Worm (Caenorhabditis elegans) whole organism, late embryonic: ENCODE results near the gene Y57G11C.20.

Source experiments
- C38D4.7 ChIP-seq: fragments of 200-800 bp; sonication (Bioruptor generic); optimal IDR thresholded peaks from 2 replicates; lab custom pipeline; 2018; ENCODE audit warnings: mild to moderate bottlenecking, missing genetic modification characterization, moderate library complexity, missing compliant biosample characterization
- F13H6.1 ChIP-seq: sonication (generic microtip); optimal IDR thresholded peaks from 2 replicates; lab custom pipeline; 2016; ENCODE audit warnings: missing genetic modification characterization, missing compliant biosample characterization
- K02D7.2 ChIP-seq: sonication (generic microtip); optimal IDR thresholded peaks from 2 replicates; lab custom pipeline; 2017; ENCODE audit warnings: mild to moderate bottlenecking, missing genetic modification characterization, missing compliant biosample characterization
- K09A11.1 ChIP-seq: sonication (generic microtip); optimal IDR thresholded peaks from 2 replicates; lab custom pipeline; 2017; ENCODE audit warnings: antibody characterized with exemption, mild to moderate bottlenecking, missing genetic modification characterization, missing compliant biosample characterization; ENCODE audit not compliant: insufficient read depth
- ahr-1 ChIP-seq: sonication (generic microtip); optimal IDR thresholded peaks from 2 replicates; lab custom pipeline; 2016; ENCODE audit warnings: missing genetic modification characterization, missing compliant biosample characterization
- ama-1 ChIP-seq: fragments of 150-350 bp; optimal IDR thresholded peaks from 2 replicates; lab custom pipeline; 2014
- ceh-19 ChIP-seq: fragments of 200-800 bp; sonication (Bioruptor generic); optimal IDR thresholded peaks from 2 replicates; lab custom pipeline; 2018; ENCODE audit warnings: mild to moderate bottlenecking, missing genetic modification characterization, missing compliant biosample characterization
- ceh-2 ChIP-seq: sonication (generic microtip); optimal IDR thresholded peaks from 2 replicates; lab custom pipeline; 2016; ENCODE audit warnings: missing genotype, missing genetic modification characterization, missing compliant biosample characterization
- ceh-22 ChIP-seq: sonication (generic microtip); optimal IDR thresholded peaks from 2 replicates; lab custom pipeline; 2017; ENCODE audit warnings: missing biosample characterization, missing genetic modification characterization
- ceh-31 ChIP-seq: sonication (generic microtip); optimal IDR thresholded peaks from 2 replicates; lab custom pipeline; 2016; ENCODE audit warnings: missing genetic modification characterization, missing compliant biosample characterization
- ceh-34 ChIP-seq: sonication (generic microtip); optimal IDR thresholded peaks from 2 replicates; lab custom pipeline; 2016; ENCODE audit warnings: mild to moderate bottlenecking, missing genetic modification characterization, missing compliant biosample characterization
- ceh-48 ChIP-seq: sonication (generic microtip); optimal IDR thresholded peaks from 2 replicates; lab custom pipeline; 2016; ENCODE audit warnings: missing genetic modification characterization, inconsistent platforms, missing compliant biosample characterization
- ceh-9 ChIP-seq: sonication (generic microtip); optimal IDR thresholded peaks from 2 replicates; lab custom pipeline; 2016; ENCODE audit warnings: mild to moderate bottlenecking, missing genetic modification characterization, inconsistent platforms, missing compliant biosample characterization
- dmd-4 ChIP-seq: sonication (generic microtip); optimal IDR thresholded peaks from 2 replicates; lab custom pipeline; 2016; ENCODE audit warnings: borderline replicate concordance, missing genetic modification characterization, missing compliant biosample characterization
- ets-4 ChIP-seq: sonication (generic microtip); optimal IDR thresholded peaks from 2 replicates; lab custom pipeline; 2016; ENCODE audit warnings: missing genetic modification characterization, missing compliant biosample characterization
- eyg-1 ChIP-seq: sonication (generic microtip); optimal IDR thresholded peaks from 2 replicates; lab custom pipeline; 2016; ENCODE audit warnings: missing genotype, missing genetic modification characterization, missing compliant biosample characterization
- fax-1 ChIP-seq: sonication (generic microtip); optimal IDR thresholded peaks from 2 replicates; lab custom pipeline; 2016; ENCODE audit warnings: missing genotype, missing genetic modification characterization, missing compliant biosample characterization
- fkh-10 ChIP-seq: fragments of 150-350 bp; optimal IDR thresholded peaks from 2 replicates; lab custom pipeline; 2014; ENCODE audit warnings: missing biosample characterization, missing genetic modification reagents, missing genetic modification characterization
- fkh-6 ChIP-seq: sonication (generic microtip); optimal IDR thresholded peaks from 2 replicates; lab custom pipeline; 2016; ENCODE audit warnings: missing genetic modification characterization, missing compliant biosample characterization
- gmeb-2 ChIP-seq: sonication (generic microtip); optimal IDR thresholded peaks from 2 replicates; lab custom pipeline; 2016; ENCODE audit warnings: missing genetic modification characterization, inconsistent platforms, missing compliant biosample characterization
- hlh-13 ChIP-seq: fragments of 200-800 bp; sonication (Bioruptor generic); optimal IDR thresholded peaks from 2 replicates; lab custom pipeline; 2018; ENCODE audit warnings: mild to moderate bottlenecking, missing genetic modification characterization, missing compliant biosample characterization
- hlh-15 ChIP-seq: sonication (generic microtip); optimal IDR thresholded peaks from 2 replicates; lab custom pipeline; 2016; ENCODE audit warnings: missing genetic modification characterization, missing compliant biosample characterization
- hlh-30 ChIP-seq: sonication (generic microtip); optimal IDR thresholded peaks from 2 replicates; lab custom pipeline; 2017; ENCODE audit warnings: antibody characterized with exemption, missing genetic modification characterization, missing compliant biosample characterization; ENCODE audit not compliant: insufficient read depth
- hlh-8 ChIP-seq: sonication (generic microtip); optimal IDR thresholded peaks from 2 replicates; lab custom pipeline; 2016; ENCODE audit warnings: missing genotype, missing genetic modification characterization, missing compliant biosample characterization
- madf-2 ChIP-seq: sonication (generic microtip); optimal IDR thresholded peaks from 2 replicates; lab custom pipeline; 2017; ENCODE audit warnings: missing genetic modification characterization, missing compliant biosample characterization
- mec-3 ChIP-seq: sonication (generic microtip); optimal IDR thresholded peaks from 2 replicates; lab custom pipeline; 2016; ENCODE audit warnings: borderline replicate concordance, missing genetic modification characterization, missing compliant biosample characterization
- nfya-1 ChIP-seq: sonication (generic microtip); optimal IDR thresholded peaks from 2 replicates; lab custom pipeline; 2017; ENCODE audit warnings: missing genetic modification characterization, mild to moderate bottlenecking, missing compliant biosample characterization, antibody characterized with exemption, moderate library complexity
- npax-4 ChIP-seq: sonication (generic microtip); optimal IDR thresholded peaks from 2 replicates; lab custom pipeline; 2016; ENCODE audit warnings: missing genetic modification characterization, missing compliant biosample characterization
- odd-2 ChIP-seq: sonication (generic microtip); optimal IDR thresholded peaks from 2 replicates; lab custom pipeline; 2017; ENCODE audit warnings: antibody characterized with exemption, mild to moderate bottlenecking, missing genetic modification characterization, missing compliant biosample characterization
- pha-2 ChIP-seq: sonication (generic microtip); optimal IDR thresholded peaks from 2 replicates; lab custom pipeline; 2017; ENCODE audit warnings: mild to moderate bottlenecking, missing genetic modification characterization, missing compliant biosample characterization
- pha-4 ChIP-seq: fragments of 150-350 bp; optimal IDR thresholded peaks from 2 replicates; lab custom pipeline; 2018; ENCODE audit warnings: missing biosample characterization, missing genetic modification reagents, missing genetic modification characterization
- pqm-1 ChIP-seq: sonication (generic microtip); optimal IDR thresholded peaks from 2 replicates; lab custom pipeline; 2016; ENCODE audit warnings: missing genetic modification characterization, missing compliant biosample characterization
- pros-1 ChIP-seq: fragments of 150-350 bp; optimal IDR thresholded peaks from 2 replicates; lab custom pipeline; 2014; ENCODE audit warnings: missing biosample characterization, missing genetic modification reagents, missing genetic modification characterization
- rnt-1 ChIP-seq: sonication (generic microtip); optimal IDR thresholded peaks from 2 replicates; lab custom pipeline; 2016; ENCODE audit warnings: missing genetic modification characterization, missing compliant biosample characterization
- sox-2 ChIP-seq: fragments of 200-800 bp; sonication (Bioruptor generic); IDR thresholded peaks from 2 replicates; pipeline ENCODE4 v1.3.6; 2022; ENCODE audit warnings: missing genetic modification reagents, missing genetic modification characterization, missing compliant biosample characterization
- sox-4 ChIP-seq: sonication (generic microtip); optimal IDR thresholded peaks from 2 replicates; lab custom pipeline; 2017; ENCODE audit warnings: mild to moderate bottlenecking, missing genetic modification characterization, inconsistent platforms, missing compliant biosample characterization
- syd-9 ChIP-seq: sonication (generic microtip); optimal IDR thresholded peaks from 2 replicates; lab custom pipeline; 2016; ENCODE audit warnings: mild to moderate bottlenecking, missing genetic modification characterization, moderate library complexity, missing compliant biosample characterization
- tbx-2 ChIP-seq: sonication (generic microtip); optimal IDR thresholded peaks from 2 replicates; lab custom pipeline; 2016; ENCODE audit warnings: missing genetic modification characterization, missing compliant biosample characterization
- tbx-7 ChIP-seq: sonication (generic microtip); optimal IDR thresholded peaks from 2 replicates; lab custom pipeline; 2016; ENCODE audit warnings: missing genotype, missing genetic modification characterization, missing compliant biosample characterization
- ttx-3 ChIP-seq: sonication (generic microtip); optimal IDR thresholded peaks from 2 replicates; lab custom pipeline; 2016; ENCODE audit warnings: missing genetic modification reagents, missing genetic modification characterization, missing compliant biosample characterization
- unc-42 ChIP-seq: sonication (generic microtip); optimal IDR thresholded peaks from 2 replicates; lab custom pipeline; 2016; ENCODE audit warnings: missing genotype, missing genetic modification characterization, missing compliant biosample characterization
- unc-55 ChIP-seq: sonication (generic microtip); optimal IDR thresholded peaks from 2 replicates; lab custom pipeline; 2017; ENCODE audit warnings: missing biosample characterization, missing genetic modification reagents, missing genetic modification characterization
- ztf-16 ChIP-seq: sonication (generic microtip); optimal IDR thresholded peaks from 2 replicates; lab custom pipeline; 2017; ENCODE audit warnings: missing genetic modification characterization, missing compliant biosample characterization

Gene Y57G11C.20

DNA sequence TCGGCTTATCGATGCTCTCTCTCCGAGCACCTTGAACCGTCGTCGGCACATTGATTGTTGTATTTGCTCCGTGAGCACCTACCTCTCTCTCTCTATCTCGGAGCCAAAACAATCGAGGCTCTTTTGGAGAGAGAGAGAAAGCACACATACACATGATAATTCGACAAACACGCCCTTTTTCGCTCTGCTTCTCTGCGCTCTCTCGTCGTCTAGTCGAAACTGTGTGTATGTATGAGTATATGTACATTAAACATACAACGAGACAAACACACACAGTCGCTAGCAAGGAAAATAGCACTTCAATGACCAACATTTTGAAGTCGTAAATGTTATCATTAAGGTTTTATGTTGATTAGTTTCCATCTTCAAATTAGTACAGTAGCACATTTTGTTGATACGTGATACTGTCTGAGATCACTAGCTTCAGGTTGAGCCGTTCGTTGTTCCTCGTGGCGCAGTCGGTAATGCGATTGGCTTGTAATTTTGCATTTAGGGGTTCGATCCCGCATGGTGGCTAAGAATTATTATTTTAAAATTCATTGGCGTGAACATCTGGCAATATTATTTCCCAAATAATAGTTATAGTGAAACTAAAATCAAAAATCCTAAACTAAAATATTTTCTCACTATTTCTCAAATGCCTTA lies 31.9 kb downstream of the Y57G11C.20 start (continued):
- TF ChIP-seq syd-9 (no peak), pha-4 (no peak), K09A11.1 (tag; lab: Kevin White, UChicago) (no peak), ceh-22 (tag; lab: Kevin White, UChicago) (peak; percentile 50), pros-1 (tag; lab: Kevin White, UChicago) (no peak), ahr-1 (no peak), K02D7.2 (tag; lab: Kevin White, UChicago) (no peak), hlh-30 (tag; lab: Kevin White, UChicago) (peak; percentile 11), fkh-10 (GFP tag; lab: Kevin White, UChicago) (no peak), ceh-2 (tag; lab: Kevin White, UChicago) (no peak), ttx-3 (no peak), mec-3 (tag; lab: Kevin White, UChicago) (no peak), F13H6.1 (tag; lab: Kevin White, UChicago) (no peak), ama-1 (lab: Kevin White, UChicago) (no peak), tbx-7 (tag; lab: Kevin White, UChicago) (no peak), C38D4.7 (GFP tag; lab: Kevin White, UChicago) (no peak), madf-2 (tag; lab: Kevin White, UChicago) (no peak), pha-2 (tag; lab: Kevin White, UChicago) (peak; percentile 69), eyg-1 (tag; lab: Kevin White, UChicago) (no peak), ceh-48 (tag; lab: Kevin White, UChicago) (no peak), ceh-19 (GFP tag; lab: Kevin White, UChicago) (no peak), pqm-1 (tag; lab: Kevin White, UChicago) (no peak), tbx-2 (tag; lab: Kevin White, UChicago) (peak; percentile 43), sox-2 (GFP tag; lab: Robert Waterston, UW) (no peak), ceh-9 (tag; lab: Kevin White, UChicago) (no peak), dmd-4 (tag; lab: Kevin White, UChicago) (no peak)

DNA sequence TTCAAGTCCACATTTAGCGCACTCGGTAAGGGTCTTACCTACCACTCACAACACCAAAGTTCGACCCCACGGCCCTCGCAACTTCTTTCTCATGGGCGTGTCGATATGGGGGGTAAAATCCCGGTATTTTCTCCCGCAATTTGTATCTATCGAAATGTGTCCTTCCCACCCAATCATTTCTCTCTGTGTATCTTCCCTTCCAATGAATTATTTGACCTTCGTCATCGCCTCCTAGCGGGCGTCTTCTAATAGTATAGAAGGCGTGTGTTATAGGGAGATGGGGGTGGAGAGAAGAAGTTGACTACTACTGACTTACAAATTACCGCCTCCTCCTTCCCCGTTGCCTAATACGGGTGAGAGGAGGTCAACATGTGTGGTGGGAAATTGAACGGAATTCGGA lies 33.5 kb downstream of the Y57G11C.20 start:
- no peak for TF ChIP-seq hlh-15 (tag; lab: Kevin White, UChicago)
- TF ChIP-seq ceh-31 (tag; lab: Kevin White, UChicago): peak; percentile 32
- peak; percentile 40 for TF ChIP-seq unc-42 (tag; lab: Kevin White, UChicago)
- no peak for TF ChIP-seq sox-4 (tag; lab: Kevin White, UChicago)
- peak; percentile 9 for TF ChIP-seq nfya-1
- TF ChIP-seq rnt-1: peak; percentile 33
- no peak for TF ChIP-seq pros-1 (tag; lab: Kevin White, UChicago)
- TF ChIP-seq ztf-16 (tag; lab: Kevin White, UChicago): peak; percentile 14

DNA sequence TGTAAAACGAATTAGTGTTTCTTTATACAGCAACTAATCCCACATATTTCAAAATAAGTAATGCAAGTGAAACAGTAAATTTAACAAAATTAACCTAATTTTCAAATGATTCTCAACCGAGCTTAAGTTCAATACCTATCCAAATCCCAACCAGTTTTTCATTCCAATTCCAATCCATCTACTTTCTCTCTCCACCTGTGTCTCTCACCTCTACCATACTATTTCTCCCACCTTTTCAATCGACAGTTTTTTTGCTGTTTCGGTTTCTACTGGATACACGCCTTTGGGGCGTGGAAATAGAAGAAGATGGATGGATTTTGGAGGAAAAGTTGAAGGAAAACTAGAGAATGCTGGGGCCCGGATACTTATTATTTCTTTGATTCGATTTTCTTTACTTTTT lies 34.5 kb downstream of the Y57G11C.20 start:
- no peak for TF ChIP-seq fkh-6 (tag; lab: Kevin White, UChicago)
- no peak for TF ChIP-seq fkh-10 (GFP tag; lab: Kevin White, UChicago)
- no peak for TF ChIP-seq hlh-13
- no peak for TF ChIP-seq npax-4 (tag; lab: Kevin White, UChicago)
- TF ChIP-seq gmeb-2 (tag; lab: Kevin White, UChicago): no peak
- no peak for TF ChIP-seq K02D7.2 (tag; lab: Kevin White, UChicago)
- no peak for TF ChIP-seq odd-2 (tag; lab: Kevin White, UChicago)
- no peak for TF ChIP-seq ets-4 (tag; lab: Kevin White, UChicago)
- TF ChIP-seq ceh-34: no peak
- TF ChIP-seq hlh-8 (tag; lab: Kevin White, UChicago): no peak
- TF ChIP-seq tbx-2 (tag; lab: Kevin White, UChicago): no peak
- no peak for TF ChIP-seq ttx-3
- no peak for TF ChIP-seq unc-42 (tag; lab: Kevin White, UChicago)
- TF ChIP-seq fax-1: no peak
- no peak for TF ChIP-seq unc-55 (GFP tag; lab: Kevin White, UChicago)
- TF ChIP-seq nfya-1: no peak
